Worm (Caenorhabditis elegans) whole organism, L2 larva: Measurements from ENCODE around the gene ddx-15.

Source experiments
- C34F6.9 ChIP-seq: fragments of 150-350 bp; optimal IDR thresholded peaks from 2 replicates; lab custom pipeline; 2014; ENCODE audit warnings: missing biosample characterization, missing genetic modification characterization
- Y55F3AM.14 ChIP-seq: fragments of 200-800 bp; sonication (Bioruptor generic); optimal IDR thresholded peaks from 2 replicates; lab custom pipeline; 2018; ENCODE audit warnings: mild to moderate bottlenecking, missing genetic modification characterization, missing compliant biosample characterization
- ZK546.5 ChIP-seq: sonication (generic microtip); optimal IDR thresholded peaks from 2 replicates; lab custom pipeline; 2017; ENCODE audit warnings: missing biosample characterization, missing genetic modification characterization
- alr-1 ChIP-seq: fragments of 150-350 bp; optimal IDR thresholded peaks from 2 replicates; lab custom pipeline; 2014; ENCODE audit warnings: missing biosample characterization, missing genetic modification characterization
- aly-2 ChIP-seq: fragments of 150-350 bp; optimal IDR thresholded peaks from 2 replicates; lab custom pipeline; 2014; ENCODE audit warnings: missing biosample characterization, missing genetic modification characterization
- ama-1 ChIP-seq: fragments of 150-350 bp; optimal IDR thresholded peaks from 2 replicates; lab custom pipeline; 2018; ENCODE audit warnings: inconsistent platforms
- blmp-1 ChIP-seq: sonication (generic microtip); optimal IDR thresholded peaks from 2 replicates; lab custom pipeline; 2017; ENCODE audit warnings: missing genetic modification characterization, mild to moderate bottlenecking, missing compliant biosample characterization, antibody characterized with exemption, moderate library complexity; ENCODE audit not compliant: insufficient read depth
- ceh-16 ChIP-seq: fragments of 150-350 bp; optimal IDR thresholded peaks from 2 replicates; lab custom pipeline; 2014; ENCODE audit warnings: missing biosample characterization, missing genetic modification characterization
- ceh-82 ChIP-seq: fragments of 150-350 bp; optimal IDR thresholded peaks from 2 replicates; lab custom pipeline; 2014; ENCODE audit warnings: missing biosample characterization, missing genetic modification characterization
- crh-2 ChIP-seq: sonication (generic microtip); optimal IDR thresholded peaks from 2 replicates; lab custom pipeline; 2017; ENCODE audit warnings: missing biosample characterization, missing genetic modification characterization
- dmd-4 ChIP-seq: sonication (generic microtip); optimal IDR thresholded peaks from 2 replicates; lab custom pipeline; 2017; ENCODE audit warnings: missing biosample characterization, missing genetic modification characterization
- elt-1 ChIP-seq: fragments of 150-350 bp; optimal IDR thresholded peaks from 2 replicates; lab custom pipeline; 2014; ENCODE audit warnings: missing biosample characterization, missing genetic modification characterization
- elt-3 ChIP-seq: sonication (generic microtip); optimal IDR thresholded peaks from 2 replicates; lab custom pipeline; 2017; ENCODE audit warnings: missing biosample characterization, missing genetic modification characterization
- fos-1 ChIP-seq: fragments of 150-350 bp; optimal IDR thresholded peaks from 2 replicates; lab custom pipeline; 2014; ENCODE audit warnings: missing biosample characterization, missing genetic modification characterization
- lin-11 ChIP-seq: fragments of 150-350 bp; sonication (generic microtip); optimal IDR thresholded peaks from 2 replicates; lab custom pipeline; 2014; ENCODE audit warnings: missing biosample characterization, missing genetic modification characterization, inconsistent platforms, mixed read lengths
- lin-39 ChIP-seq: fragments of 150-350 bp; optimal IDR thresholded peaks from 2 replicates; lab custom pipeline; 2014; ENCODE audit warnings: missing biosample characterization, missing genetic modification reagents, missing genetic modification characterization
- lsy-2 ChIP-seq, 2 experiments: fragments of 150-350 bp in 1 of 2; sonication (generic microtip) in 1 of 2; optimal IDR thresholded peaks; 2 replicates each; lab custom pipeline; 2014 to 2017; ENCODE audit warnings: missing biosample characterization in 2 of 2, missing genetic modification characterization in 2 of 2
- mab-5 ChIP-seq: fragments of 150-350 bp; optimal IDR thresholded peaks from 2 replicates; lab custom pipeline; 2014; ENCODE audit warnings: missing biosample characterization, missing genetic modification characterization
- mbf-1 ChIP-seq: sonication (generic microtip); optimal IDR thresholded peaks from 2 replicates; lab custom pipeline; 2017; ENCODE audit warnings: missing biosample characterization, missing genetic modification characterization
- mdl-1 ChIP-seq, 2 experiments: fragments of 150-350 bp in 1 of 2; sonication (generic microtip) in 1 of 2; optimal IDR thresholded peaks; 2 replicates each; lab custom pipeline; 2017; ENCODE audit warnings: missing biosample characterization in 2 of 2, missing genetic modification characterization in 2 of 2
- nhr-10 ChIP-seq: sonication (generic microtip); optimal IDR thresholded peaks from 2 replicates; lab custom pipeline; 2017; ENCODE audit warnings: missing biosample characterization, missing genetic modification characterization
- nhr-11 ChIP-seq: fragments of 150-350 bp; optimal IDR thresholded peaks from 2 replicates; lab custom pipeline; 2014; ENCODE audit warnings: missing biosample characterization, missing genetic modification characterization
- nhr-12 ChIP-seq: fragments of 150-350 bp; optimal IDR thresholded peaks from 2 replicates; lab custom pipeline; 2014; ENCODE audit warnings: missing biosample characterization, missing genetic modification characterization
- nhr-129 ChIP-seq: fragments of 150-350 bp; optimal IDR thresholded peaks from 2 replicates; lab custom pipeline; 2014; ENCODE audit warnings: missing biosample characterization, missing genetic modification characterization
- nhr-21 ChIP-seq: fragments of 150-350 bp; optimal IDR thresholded peaks from 2 replicates; lab custom pipeline; 2014; ENCODE audit warnings: missing biosample characterization, missing genetic modification characterization
- nhr-23 ChIP-seq: fragments of 150-350 bp; optimal IDR thresholded peaks from 2 replicates; lab custom pipeline; 2014; ENCODE audit warnings: missing biosample characterization, missing genetic modification reagents, missing genetic modification characterization
- nhr-237 ChIP-seq: fragments of 150-350 bp; optimal IDR thresholded peaks from 2 replicates; lab custom pipeline; 2014; ENCODE audit warnings: missing biosample characterization, missing genetic modification characterization
- nhr-25 ChIP-seq: fragments of 150-350 bp; sonication (generic microtip); optimal IDR thresholded peaks from 3 replicates; lab custom pipeline; 2014; ENCODE audit warnings: missing biosample characterization, missing genetic modification characterization
- nhr-6 ChIP-seq: fragments of 150-350 bp; optimal IDR thresholded peaks from 2 replicates; lab custom pipeline; 2014; ENCODE audit warnings: missing biosample characterization, missing genetic modification characterization
- nhr-77 ChIP-seq: fragments of 150-350 bp; optimal IDR thresholded peaks from 2 replicates; lab custom pipeline; 2014; ENCODE audit warnings: missing biosample characterization, missing genetic modification characterization
- skn-1 ChIP-seq: sonication (generic microtip); optimal IDR thresholded peaks from 2 replicates; lab custom pipeline; 2017; ENCODE audit warnings: missing biosample characterization, missing genetic modification characterization
- snpc-4 ChIP-seq: fragments of 150-350 bp; optimal IDR thresholded peaks from 2 replicates; lab custom pipeline; 2014; ENCODE audit warnings: missing biosample characterization, missing genetic modification characterization
- unc-39 ChIP-seq: fragments of 150-350 bp; optimal IDR thresholded peaks from 2 replicates; lab custom pipeline; 2014; ENCODE audit warnings: missing biosample characterization, missing genetic modification characterization
- unc-55 ChIP-seq: fragments of 150-350 bp; sonication (generic microtip); optimal IDR thresholded peaks from 3 replicates; lab custom pipeline; 2014; ENCODE audit warnings: missing biosample characterization, missing genetic modification reagents, missing genetic modification characterization
- unc-62 ChIP-seq: fragments of 150-350 bp; optimal IDR thresholded peaks from 2 replicates; lab custom pipeline; 2014; ENCODE audit warnings: missing biosample characterization, missing genetic modification reagents, missing genetic modification characterization
- zag-1 ChIP-seq: fragments of 150-350 bp; optimal IDR thresholded peaks from 2 replicates; lab custom pipeline; 2014; ENCODE audit warnings: missing biosample characterization, missing genetic modification characterization
- ztf-11 ChIP-seq: sonication (generic microtip); optimal IDR thresholded peaks from 2 replicates; lab custom pipeline; 2017; ENCODE audit warnings: missing biosample characterization, missing genetic modification characterization
- ztf-4 ChIP-seq: fragments of 150-350 bp; optimal IDR thresholded peaks from 2 replicates; lab custom pipeline; 2014; ENCODE audit warnings: missing biosample characterization, missing genetic modification characterization

ddx-15 gene

ce11 chrIII:5581049-5581448, 10.5 kb downstream of the ddx-15 start, which contains the start of gene F56D2.5:
F56D2.5 (minus strand) TSS chrIII:5581419.
- TF ChIP-seq nhr-129 (tag; lab: Kevin White, UChicago) (peak; percentile 98), lin-11 (no peak), fos-1 (peak; percentile 8)

- TF ChIP-seq unc-62 (no peak), ztf-4 (no peak), aly-2 (tag; lab: Kevin White, UChicago) (no peak), mab-5 (tag; lab: Kevin White, UChicago) (no peak), ama-1 (lab: Kevin White, UChicago) (no peak), elt-1 (tag; lab: Kevin White, UChicago) (no peak), crh-2 (no peak), Y55F3AM.14 (GFP tag; lab: Kevin White, UChicago) (no peak), alr-1 (tag; lab: Kevin White, UChicago) (no peak), nhr-11 (no peak), snpc-4 (tag; lab: Kevin White, UChicago) (no peak), nhr-21 (tag; lab: Kevin White, UChicago) (no peak), zag-1 (tag; lab: Kevin White, UChicago) (no peak), skn-1 (tag; lab: Kevin White, UChicago) (no peak), blmp-1 (no peak), ZK546.5 (tag; lab: Kevin White, UChicago) (no peak), fos-1 (no peak), ceh-82 (tag; lab: Kevin White, UChicago) (no peak), nhr-23 (no peak)
These were observed 17.8 kb downstream of the ddx-15 start, which contains the start of gene molo-1 for ce11 chrIII:5573694-5574093. molo-1 (plus strand) TSS chrIII:5573994.

- TF ChIP-seq unc-39 (tag; lab: Kevin White, UChicago), result no peak
- TF ChIP-seq nhr-129 (tag; lab: Kevin White, UChicago), result peak; percentile 6
- no peak for TF ChIP-seq ztf-4
- no peak for TF ChIP-seq lin-39 (tag; lab: Kevin White, UChicago)
- no peak for TF ChIP-seq elt-3 (tag; lab: Kevin White, UChicago)
- peak in 1 of 2 experiments; percentile 0 for TF ChIP-seq lsy-2 (tag; optimal IDR thresholded peaks at IDR 0.05; lab: Kevin White, UChicago)
- no peak for TF ChIP-seq mbf-1
- TF ChIP-seq nhr-6 (tag; lab: Kevin White, UChicago), result no peak
- TF ChIP-seq zag-1 (tag; lab: Kevin White, UChicago), result no peak
- no peak for TF ChIP-seq mdl-1 (tag; optimal IDR thresholded peaks at IDR 0.05; lab: Kevin White, UChicago)
- no peak for TF ChIP-seq nhr-12 (tag; lab: Kevin White, UChicago)
- no peak for TF ChIP-seq snpc-4 (tag; lab: Kevin White, UChicago)
- TF ChIP-seq ceh-16 (tag; lab: Kevin White, UChicago), result no peak
- TF ChIP-seq dmd-4 (tag; lab: Kevin White, UChicago), result no peak
- no peak for TF ChIP-seq nhr-237
- TF ChIP-seq C34F6.9 (tag; lab: Kevin White, UChicago), result peak; percentile 11
- TF ChIP-seq crh-2, result no peak
These were observed 18.7 kb downstream of the ddx-15 start for ce11 chrIII:5572806-5573205.

- TF ChIP-seq lsy-2 (tag; optimal IDR thresholded peaks at IDR 0.05; lab: Kevin White, UChicago) (peak in 1 of 2 experiments; percentile 15), unc-55 (peak; percentile 90), nhr-6 (tag; lab: Kevin White, UChicago) (no peak), skn-1 (tag; lab: Kevin White, UChicago) (no peak), nhr-10 (no peak), nhr-129 (tag; lab: Kevin White, UChicago) (peak; percentile 4), crh-2 (no peak), fos-1 (no peak), nhr-77 (tag; lab: Kevin White, UChicago) (no peak), nhr-11 (no peak), mab-5 (tag; lab: Kevin White, UChicago) (peak; percentile 78)
- TF ChIP-seq, all 48 proteins: peak for 4
These were observed 20.6 kb downstream of the ddx-15 start for ce11 chrIII:5570814-5571443.

- TF ChIP-seq nhr-23 (no peak), lin-39 (tag; lab: Kevin White, UChicago) (no peak), nhr-25 (tag; lab: Kevin White, UChicago) (no peak), ZK546.5 (tag; lab: Kevin White, UChicago) (no peak), ztf-11 (tag; lab: Kevin White, UChicago) (no peak), snpc-4 (tag; lab: Kevin White, UChicago) (no peak)
These were observed 22.8 kb downstream of the ddx-15 start, which contains the start of gene nspb-12 for ce11 chrIII:5568679-5569078. nspb-12 (minus strand) TSS chrIII:5568779.
